Fruit fly (Drosophila melanogaster) whole organism, embryonic: Measurements from ENCODE around the gene CG43367.

Source experiments
- Ada2b ChIP-seq: fragments of 200-800 bp; sonication (Bioruptor generic); IDR thresholded peaks from 2 replicates; pipeline ENCODE4 v1.3.6; 2022; ENCODE audit warnings: missing biosample characterization, missing genetic modification characterization
- CG11093 ChIP-seq: fragments of 200-800 bp; sonication (Bioruptor generic); IDR thresholded peaks from 3 replicates; pipeline ENCODE4 v1.3.6; 2022; ENCODE audit warnings: missing biosample characterization, missing genetic modification characterization
- CG12104 ChIP-seq: fragments of 200-800 bp; sonication (Bioruptor generic); optimal IDR thresholded peaks from 3 replicates; lab custom pipeline; 2016; ENCODE audit warnings: missing biosample characterization, missing genetic modification characterization
- CG12299 ChIP-seq: fragments of 200-800 bp; sonication (Bioruptor generic); optimal IDR thresholded peaks from 2 replicates; lab custom pipeline; 2018; ENCODE audit warnings: missing biosample characterization, mild to moderate bottlenecking, missing genetic modification characterization
- CG12942 ChIP-seq: fragments of 200-800 bp; sonication (Bioruptor generic); optimal IDR thresholded peaks from 3 replicates; lab custom pipeline; 2016; ENCODE audit warnings: missing biosample characterization, missing genetic modification characterization
- CG15011 ChIP-seq: fragments of 200-800 bp; sonication (Bioruptor generic); optimal IDR thresholded peaks from 3 replicates; lab custom pipeline; 2018; ENCODE audit warnings: missing biosample characterization, mild to moderate bottlenecking, missing genetic modification characterization
- CG16863 ChIP-seq: fragments of 200-800 bp; sonication (Bioruptor generic); optimal IDR thresholded peaks from 3 replicates; lab custom pipeline; 2016; ENCODE audit warnings: missing biosample characterization, missing genetic modification characterization
- CG17186 ChIP-seq: fragments of 200-800 bp; sonication (Bioruptor generic); optimal IDR thresholded peaks from 3 replicates; lab custom pipeline; 2017; ENCODE audit warnings: missing biosample characterization, missing genetic modification reagents, missing genetic modification characterization
- CG17612 ChIP-seq: fragments of 200-800 bp; sonication (Bioruptor generic); IDR thresholded peaks from 2 replicates; pipeline ENCODE4 v1.3.6; 2022; ENCODE audit warnings: missing biosample characterization, missing genetic modification characterization
- CG17802 ChIP-seq: fragments of 200-800 bp; sonication (Bioruptor generic); optimal IDR thresholded peaks from 2 replicates; lab custom pipeline; 2018; ENCODE audit warnings: missing biosample characterization, mild to moderate bottlenecking, missing genetic modification characterization, moderate library complexity
- CG1832 ChIP-seq: fragments of 200-800 bp; sonication (Bioruptor generic); optimal IDR thresholded peaks from 2 replicates; lab custom pipeline; 2017; ENCODE audit warnings: missing biosample characterization, mild to moderate bottlenecking, missing genetic modification characterization, inconsistent platforms
- CG2712 ChIP-seq: fragments of 200-800 bp; optimal IDR thresholded peaks from 3 replicates; lab custom pipeline; 2019; ENCODE audit warnings: missing biosample characterization, mild to moderate bottlenecking, missing genetic modification characterization, moderate library complexity
- CG3163 ChIP-seq: fragments of 200-800 bp; sonication (Bioruptor generic); optimal IDR thresholded peaks from 3 replicates; lab custom pipeline; 2016; ENCODE audit warnings: missing biosample characterization, missing genetic modification characterization
- CG33557 ChIP-seq: fragments of 200-800 bp; sonication (Bioruptor generic); optimal IDR thresholded peaks from 2 replicates; lab custom pipeline; 2019; ENCODE audit warnings: missing biosample characterization, mild to moderate bottlenecking, missing genetic modification characterization, moderate library complexity
- CG3726 ChIP-seq: fragments of 200-800 bp; sonication (Bioruptor generic); IDR thresholded peaks from 3 replicates; pipeline ENCODE4, ENCODE4 v1.3.6; 2022; ENCODE audit warnings: missing biosample characterization, missing genetic modification characterization
- CG4282 ChIP-seq: fragments of 200-800 bp; sonication (Bioruptor generic); optimal IDR thresholded peaks from 2 replicates; lab custom pipeline; 2016; ENCODE audit warnings: missing biosample characterization, missing genetic modification characterization
- CG4328 ChIP-seq: fragments of 200-800 bp; sonication (Bioruptor generic); optimal IDR thresholded peaks from 3 replicates; lab custom pipeline; 2017; ENCODE audit warnings: missing biosample characterization, missing genetic modification reagents, missing genetic modification characterization
- CG4617 ChIP-seq: fragments of 200-800 bp; sonication (Bioruptor generic); optimal IDR thresholded peaks from 3 replicates; lab custom pipeline; 2016; ENCODE audit warnings: missing biosample characterization, missing genetic modification characterization, borderline replicate concordance
- CG4854 ChIP-seq: fragments of 200-800 bp; sonication (Bioruptor generic); optimal IDR thresholded peaks from 2 replicates; lab custom pipeline; 2016; ENCODE audit warnings: missing biosample characterization, missing genetic modification characterization, inconsistent platforms
- CG6791 ChIP-seq: fragments of 200-800 bp; sonication (Bioruptor generic); IDR thresholded peaks from 3 replicates; pipeline ENCODE4 v1.3.6; 2022; ENCODE audit warnings: missing biosample characterization, missing genetic modification characterization; ENCODE audit not compliant: partially characterized antibody
- CG8290 ChIP-seq, 3 experiments: fragments of 200-800 bp; sonication (Bioruptor generic); optimal IDR thresholded peaks; 2 replicates each; lab custom pipeline; 2016 to 2019; ENCODE audit warnings: missing biosample characterization in 3 of 3, missing genetic modification characterization in 3 of 3, mild to moderate bottlenecking in 2 of 3, moderate library complexity in 1 of 3
- CG8944 ChIP-seq: fragments of 200-800 bp; sonication (Bioruptor generic); optimal IDR thresholded peaks from 3 replicates; lab custom pipeline; 2016; ENCODE audit warnings: missing biosample characterization, missing genetic modification characterization
- CG9797 ChIP-seq: fragments of 200-800 bp; sonication (Bioruptor generic); optimal IDR thresholded peaks from 3 replicates; lab custom pipeline; 2018; ENCODE audit warnings: missing biosample characterization, mild to moderate bottlenecking, missing genetic modification characterization
- CG9817 ChIP-seq: fragments of 200-800 bp; sonication (Bioruptor generic); optimal IDR thresholded peaks from 2 replicates; lab custom pipeline; 2018; ENCODE audit warnings: missing biosample characterization, mild to moderate bottlenecking, missing genetic modification characterization, moderate library complexity
- Chrac-16 ChIP-seq: fragments of 200-800 bp; sonication (Bioruptor generic); optimal IDR thresholded peaks from 3 replicates; lab custom pipeline; 2016; ENCODE audit warnings: missing biosample characterization, missing genetic modification characterization
- E2f1 ChIP-seq: fragments of 200-800 bp; sonication (Bioruptor generic); IDR thresholded peaks from 2 replicates; pipeline ENCODE4 v1.3.6; 2022; ENCODE audit warnings: missing biosample characterization, missing genetic modification characterization
- Ets65A ChIP-seq: fragments of 200-800 bp; sonication (Bioruptor generic); peaks from one replicate; lab custom pipeline; 2016; ENCODE audit warnings: missing biosample characterization, missing genetic modification characterization
- Fer3 ChIP-seq: fragments of 200-800 bp; sonication (Bioruptor generic); optimal IDR thresholded peaks from 2 replicates; lab custom pipeline; 2018; ENCODE audit warnings: missing biosample characterization, mild to moderate bottlenecking, missing genetic modification characterization, moderate library complexity
- Hr3 ChIP-seq: fragments of 200-800 bp; sonication (Bioruptor generic); optimal IDR thresholded peaks from 3 replicates; lab custom pipeline; 2016; ENCODE audit warnings: missing biosample characterization, missing genetic modification characterization
- Kr ChIP-seq: fragments of 200-800 bp; sonication (Bioruptor generic); optimal IDR thresholded peaks from 2 replicates; lab custom pipeline; 2017; ENCODE audit warnings: missing biosample characterization, mild to moderate bottlenecking, missing genetic modification characterization
- Lim3 ChIP-seq: fragments of 200-800 bp; sonication (Bioruptor generic); IDR thresholded peaks from 2 replicates; pipeline ENCODE4 v1.3.6; 2022; ENCODE audit warnings: missing biosample characterization, missing genetic modification characterization
- ci ChIP-seq: fragments of 200-800 bp; sonication (Bioruptor generic); IDR thresholded peaks from 3 replicates; pipeline ENCODE4 v1.3.6; 2022; ENCODE audit warnings: missing biosample characterization, missing genetic modification characterization
- dpn ChIP-seq, 2 experiments: fragments of 200-800 bp; sonication (Bioruptor generic); optimal IDR thresholded peaks; 3 replicates each; lab custom pipeline; 2016; ENCODE audit warnings: missing biosample characterization in 2 of 2, missing genetic modification characterization in 2 of 2
- en ChIP-seq: fragments of 200-800 bp; sonication (Bioruptor generic); optimal IDR thresholded peaks from 2 replicates; lab custom pipeline; 2016; ENCODE audit warnings: missing biosample characterization, missing genetic modification characterization
- fd102C ChIP-seq: fragments of 200-800 bp; sonication (Bioruptor generic); optimal IDR thresholded peaks from 2 replicates; lab custom pipeline; 2018; ENCODE audit warnings: missing biosample characterization, mild to moderate bottlenecking, missing genetic modification characterization, moderate library complexity
- fd64A ChIP-seq: fragments of 200-800 bp; sonication (Bioruptor generic); optimal IDR thresholded peaks from 3 replicates; lab custom pipeline; 2018; ENCODE audit warnings: missing biosample characterization, mild to moderate bottlenecking, missing genetic modification characterization
- gsb-n ChIP-seq: fragments of 200-800 bp; sonication (Bioruptor generic); optimal IDR thresholded peaks from 3 replicates; lab custom pipeline; 2018; ENCODE audit warnings: missing biosample characterization, mild to moderate bottlenecking, missing genetic modification characterization
- ind ChIP-seq: fragments of 200-800 bp; sonication (Bioruptor generic); optimal IDR thresholded peaks from 3 replicates; lab custom pipeline; 2016; ENCODE audit warnings: missing biosample characterization, missing genetic modification characterization
- kay ChIP-seq: fragments of 200-800 bp; sonication (Bioruptor generic); optimal IDR thresholded peaks from 2 replicates; lab custom pipeline; 2016; ENCODE audit warnings: missing biosample characterization, missing genetic modification characterization
- lmd ChIP-seq: fragments of 200-800 bp; sonication (Bioruptor generic); IDR thresholded peaks from 2 replicates; pipeline ENCODE4 v1.3.6; 2022; ENCODE audit warnings: missing biosample characterization, missing genetic modification characterization
- nau ChIP-seq: fragments of 200-800 bp; sonication (Bioruptor generic); optimal IDR thresholded peaks from 3 replicates; lab custom pipeline; 2017; ENCODE audit warnings: missing biosample characterization, mild to moderate bottlenecking, missing genetic modification characterization, missing genetic modification reagents
- phol ChIP-seq: fragments of 200-800 bp; sonication (Bioruptor generic); optimal IDR thresholded peaks from 3 replicates; lab custom pipeline; 2018; ENCODE audit warnings: missing biosample characterization, mild to moderate bottlenecking, missing genetic modification characterization, moderate library complexity
- prd ChIP-seq, 3 experiments: fragments of >200 bp in 2 of 3; fragments of 200-800 bp in 1 of 3; sonication (Bioruptor generic) in 1 of 3; optimal IDR thresholded peaks in 2 of 3; IDR thresholded peaks in 1 of 3; 2 replicates in 2 of 3; 3 replicates in 1 of 3; pipeline versions ENCODE4 v1.3.6 to Lab custom; 2017 to 2022; ENCODE audit warnings: missing biosample characterization in 1 of 3, missing genetic modification characterization in 1 of 3
- pzg ChIP-seq: fragments of 200-800 bp; sonication (Bioruptor generic); optimal IDR thresholded peaks from 3 replicates; lab custom pipeline; 2018; ENCODE audit warnings: missing biosample characterization, mild to moderate bottlenecking, missing genetic modification characterization, moderate library complexity
- sens-2 ChIP-seq: fragments of 200-800 bp; sonication (Bioruptor generic); IDR thresholded peaks from 2 replicates; pipeline ENCODE4 v1.3.6; 2022; ENCODE audit warnings: missing biosample characterization, missing genetic modification characterization
- so ChIP-seq: fragments of 200-800 bp; sonication (Bioruptor generic); IDR thresholded peaks from 3 replicates; pipeline ENCODE4 v1.3.6; 2022; ENCODE audit warnings: missing biosample characterization, missing genetic modification characterization
- stwl ChIP-seq: fragments of 200-800 bp; sonication (Bioruptor generic); optimal IDR thresholded peaks from 3 replicates; lab custom pipeline; 2018; ENCODE audit warnings: missing biosample characterization, mild to moderate bottlenecking, missing genetic modification characterization, moderate library complexity
- tgo ChIP-seq: fragments of 200-800 bp; sonication (Bioruptor generic); IDR thresholded peaks from 3 replicates; pipeline ENCODE4 v1.3.6; 2022; ENCODE audit warnings: missing biosample characterization, missing genetic modification characterization
- toy ChIP-seq: fragments of 200-800 bp; sonication (Bioruptor generic); IDR thresholded peaks from 2 replicates; pipeline ENCODE4 v1.3.6; 2022; ENCODE audit warnings: missing biosample characterization, missing genetic modification characterization
- yki ChIP-seq: fragments of >200 bp; optimal IDR thresholded peaks from 3 replicates; lab custom pipeline; 2018

Gene CG43367

dm6 chr3L:4169957-4170651, 23.7 kb upstream of the CG43367 start, which contains the start of gene Ero1L (continued):
- peak; percentile 30 for TF ChIP-seq Ets65A (GFP tag; lab: Kevin White, UChicago)
- TF ChIP-seq CG9797 (GFP tag; lab: Kevin White, UChicago) = peak; percentile 94
- TF ChIP-seq Fer3 (tag; lab: Kevin White, UChicago) = peak; percentile 38
- peak; percentile 85 for TF ChIP-seq phol (tag; lab: Kevin White, UChicago)
- peak; percentile 18 for TF ChIP-seq CG12104
- no peak for TF ChIP-seq en (GFP tag; lab: Kevin White, UChicago)
- no peak for TF ChIP-seq dpn (GFP tag; optimal IDR thresholded peaks at IDR 0.05; lab: Kevin White, UChicago)
- no peak for TF ChIP-seq Hr3
- no peak for TF ChIP-seq toy (GFP tag; lab: Robert Waterston, UW)
- TF ChIP-seq CG9817 (tag; lab: Kevin White, UChicago) = no peak
- TF ChIP-seq stwl = peak; percentile 65
- peak; percentile 49 for TF ChIP-seq CG2712 (tag; lab: Kevin White, UChicago)
- no peak for TF ChIP-seq so (GFP tag; lab: Robert Waterston, UW)
- TF ChIP-seq ind (GFP tag; lab: Kevin White, UChicago) = peak; percentile 2
- TF ChIP-seq gsb-n (tag; lab: Kevin White, UChicago) = no peak
- TF ChIP-seq CG11093 (GFP tag; lab: Robert Waterston, UW) = no peak
- no peak for TF ChIP-seq CG4328 (GFP tag; lab: Kevin White, UChicago)
- TF ChIP-seq CG4854 (GFP tag; lab: Kevin White, UChicago) = no peak
- TF ChIP-seq Kr (GFP tag; lab: Kevin White, UChicago) = no peak
- peak; percentile 87 for TF ChIP-seq CG4617 (GFP tag; lab: Kevin White, UChicago)
- TF ChIP-seq CG15011 (GFP tag; lab: Kevin White, UChicago) = no peak
- TF ChIP-seq fd64A (GFP tag; lab: Kevin White, UChicago) = no peak
- peak; percentile 12 for TF ChIP-seq CG8944 (GFP tag; lab: Kevin White, UChicago)
- TF ChIP-seq sens-2 (GFP tag; lab: Robert Waterston, UW) = no peak
- peak; percentile 21 for TF ChIP-seq CG17186
- TF ChIP-seq CG12942 (GFP tag; lab: Kevin White, UChicago) = no peak
- no peak for TF ChIP-seq lmd (GFP tag; lab: Robert Waterston, UW)
- peak; percentile 72; the same call in 2 of the 3 replicates for TF ChIP-seq ci (GFP tag; lab: Robert Waterston, UW)
- no peak for TF ChIP-seq CG3726 (GFP tag; lab: Robert Waterston, UW)
- no peak for TF ChIP-seq CG17612 (GFP tag; lab: Robert Waterston, UW)
- no peak for TF ChIP-seq Lim3 (GFP tag; lab: Robert Waterston, UW)
- no peak for TF ChIP-seq CG6791 (GFP tag; lab: Robert Waterston, UW)
- no peak for TF ChIP-seq CG1832
- no peak for TF ChIP-seq yki (lab: Kevin White, UChicago)
- TF ChIP-seq CG17802 (tag; lab: Kevin White, UChicago) = no peak
- TF ChIP-seq CG16863 (GFP tag; lab: Kevin White, UChicago) = no peak
- TF ChIP-seq CG8290 (GFP tag; optimal IDR thresholded peaks at IDR 0.05; lab: Kevin White, UChicago) = no peak
- no peak for TF ChIP-seq CG8290 (tag; optimal IDR thresholded peaks at IDR 0.05; lab: Kevin White, UChicago)
- TF ChIP-seq prd (optimal IDR thresholded peaks at IDR 0.05; lab: Kevin White, UChicago) = no peak
- TF ChIP-seq prd (GFP tag; IDR thresholded peaks at IDR 0.05; lab: Robert Waterston, UW) = no peak
- no peak for TF ChIP-seq CG4282 (GFP tag; lab: Kevin White, UChicago)
- TF ChIP-seq pzg (GFP tag; lab: Kevin White, UChicago) = peak; percentile 63
- no peak for TF ChIP-seq CG33557 (GFP tag; lab: Kevin White, UChicago)
- no peak for TF ChIP-seq tgo
- no peak for TF ChIP-seq Chrac-16 (GFP tag; lab: Kevin White, UChicago)
- no peak for TF ChIP-seq fd102C
- TF ChIP-seq CG3163 (GFP tag; lab: Kevin White, UChicago) = peak; percentile 24
- no peak; the same call in 1 of the 2 replicates for TF ChIP-seq E2f1 (GFP tag; lab: Robert Waterston, UW)
- TF ChIP-seq nau (GFP tag; lab: Kevin White, UChicago) = no peak
- peak; percentile 14 for TF ChIP-seq kay
- TF ChIP-seq CG12299 (tag; lab: Kevin White, UChicago) = no peak
- no peak for TF ChIP-seq Ada2b (GFP tag; lab: Robert Waterston, UW)
